Fruit fly (Drosophila melanogaster) Kc167 (cell line): ENCODE measurements around the gene CG46516.
"Not testable (repeated sequence)": the region's sequence is repeated elsewhere in the genome, so short reads cannot be mapped to it uniquely, and the experiment has no call there.

ENCODE experiments used
- Myc ChIP-seq: fragments of >200 bp; optimal IDR thresholded peaks from 2 replicates; lab custom pipeline; 2017; ENCODE audit warnings: missing external identifiers
- Sin3A ChIP-seq: fragments of >200 bp; optimal IDR thresholded peaks from 2 replicates; lab custom pipeline; 2018; ENCODE audit warnings: missing external identifiers
- h ChIP-seq: fragments of >200 bp; optimal IDR thresholded peaks from 3 replicates; lab custom pipeline; 2018; ENCODE audit warnings: missing external identifiers
- insv ChIP-seq: fragments of >200 bp; optimal IDR thresholded peaks from 3 replicates; lab custom pipeline; 2018; ENCODE audit warnings: missing external identifiers
- psq ChIP-seq: fragments of >200 bp; optimal IDR thresholded peaks from 2 replicates; lab custom pipeline; 2017; ENCODE audit warnings: missing external identifiers
- ttk ChIP-seq: sonication (Bioruptor generic); optimal IDR thresholded peaks from 2 replicates; lab custom pipeline; 2017; ENCODE audit warnings: missing external identifiers

The CG46516 gene

DNA sequence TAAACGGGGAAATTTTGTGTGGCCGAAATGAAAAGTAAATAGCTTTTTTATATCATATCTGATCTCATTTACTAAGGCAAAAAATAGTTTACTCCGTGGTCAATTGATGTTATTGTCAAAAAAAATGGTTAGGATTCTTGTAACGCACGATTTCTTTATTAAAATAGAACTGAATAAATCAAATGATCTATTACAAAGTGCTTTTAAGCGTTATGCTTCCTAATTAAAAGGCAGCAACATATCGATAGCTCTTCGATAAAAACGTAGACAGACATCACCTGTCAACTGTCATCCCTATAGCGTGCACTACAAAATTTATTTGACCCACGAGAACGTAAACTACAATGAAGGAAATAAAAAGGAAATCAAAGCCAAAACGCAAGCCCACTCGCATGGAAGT lies 24.1 kb downstream of the CG46516 start, which contains the start of gene CG46520:
TSS of gene CG46520 (plus strand) at position 301 of the 400 bp plus-strand sequence.
- not testable (repeated sequence) for TF ChIP-seq Sin3A (lab: Kevin White, UChicago); Myc; insv (lab: Kevin White, UChicago)

DNA sequence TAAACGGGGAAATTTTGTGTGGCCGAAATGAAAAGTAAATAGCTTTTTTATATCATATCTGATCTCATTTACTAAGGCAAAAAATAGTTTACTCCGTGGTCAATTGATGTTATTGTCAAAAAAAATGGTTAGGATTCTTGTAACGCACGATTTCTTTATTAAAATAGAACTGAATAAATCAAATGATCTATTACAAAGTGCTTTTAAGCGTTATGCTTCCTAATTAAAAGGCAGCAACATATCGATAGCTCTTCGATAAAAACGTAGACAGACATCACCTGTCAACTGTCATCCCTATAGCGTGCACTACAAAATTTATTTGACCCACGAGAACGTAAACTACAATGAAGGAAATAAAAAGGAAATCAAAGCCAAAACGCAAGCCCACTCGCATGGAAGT lies 29.1 kb downstream of the CG46516 start, which contains the start of gene CG46521:
TSS of gene CG46521 (plus strand) at position 301 of the 400 bp plus-strand sequence.
- TF ChIP-seq Sin3A (lab: Kevin White, UChicago); insv (lab: Kevin White, UChicago); h: not testable (repeated sequence)

dm6 chrX:22246300-22246699 lies 34.2 kb downstream of the CG46516 start, which contains the start of gene CG46522:
CG46522 (plus strand) TSS chrX:22246600.
- TF ChIP-seq insv (lab: Kevin White, UChicago); psq (lab: Kevin White, UChicago); ttk: not testable (repeated sequence)

- TF ChIP-seq h; ttk; psq (lab: Kevin White, UChicago): not testable (repeated sequence)
Observed at dm6 chrX:22251282-22251681, 39.2 kb downstream of the CG46516 start, which contains the start of gene CG41562. CG41562 (plus strand) TSS chrX:22251582.
